Worm (Caenorhabditis elegans) whole organism, L1 larva: ENCODE results near the gene srp-3.

Source experiments
- blmp-1 ChIP-seq: fragments of 150-350 bp; optimal IDR thresholded peaks from 2 replicates; lab custom pipeline; 2014; ENCODE audit warnings: missing biosample characterization, missing genetic modification characterization
- ceh-8 ChIP-seq: fragments of 200-800 bp; sonication (Bioruptor generic); optimal IDR thresholded peaks from 2 replicates; lab custom pipeline; 2018; ENCODE audit warnings: mild to moderate bottlenecking, missing genetic modification characterization, moderate library complexity, missing compliant biosample characterization
- ces-1 ChIP-seq: fragments of 150-350 bp; optimal IDR thresholded peaks from 2 replicates; lab custom pipeline; 2014; ENCODE audit warnings: missing biosample characterization, missing genetic modification reagents, missing genetic modification characterization
- egl-13 ChIP-seq: sonication (generic microtip); optimal IDR thresholded peaks from 2 replicates; lab custom pipeline; 2016; ENCODE audit warnings: missing genotype, missing genetic modification reagents, missing genetic modification characterization, missing compliant biosample characterization
- egl-27 ChIP-seq, 2 experiments: fragments of 150-350 bp in 1 of 2; sonication (generic microtip); optimal IDR thresholded peaks; 3 replicates each; lab custom pipeline; 2017 to 2018; ENCODE audit warnings: missing biosample characterization in 2 of 2, missing genetic modification characterization in 2 of 2, missing genetic modification reagents in 2 of 2
- fkh-10 ChIP-seq: sonication (generic microtip); optimal IDR thresholded peaks from 2 replicates; lab custom pipeline; 2017; ENCODE audit warnings: missing biosample characterization, missing genetic modification reagents, missing genetic modification characterization
- lin-13 ChIP-seq: fragments of 150-350 bp; optimal IDR thresholded peaks from 2 replicates; lab custom pipeline; 2014; ENCODE audit warnings: missing biosample characterization, missing genetic modification reagents, missing genetic modification characterization
- lin-35 ChIP-seq, 2 experiments: fragments of 150-350 bp; optimal IDR thresholded peaks; 2 replicates each; lab custom pipeline; 2014; ENCODE audit warnings: missing biosample characterization in 2 of 2, missing genetic modification characterization in 2 of 2, missing genetic modification reagents in 2 of 2
- lin-39 ChIP-seq: fragments of 150-350 bp; optimal IDR thresholded peaks from 2 replicates; lab custom pipeline; 2014; ENCODE audit warnings: missing biosample characterization, missing genetic modification reagents, missing genetic modification characterization
- mep-1 ChIP-seq: fragments of 150-350 bp; optimal IDR thresholded peaks from 2 replicates; lab custom pipeline; 2014; ENCODE audit warnings: missing biosample characterization, missing genetic modification characterization
- nhr-11 ChIP-seq: fragments of 150-350 bp; optimal IDR thresholded peaks from 2 replicates; lab custom pipeline; 2014; ENCODE audit warnings: missing biosample characterization, missing genetic modification characterization
- snu-23 ChIP-seq: sonication (generic microtip); optimal IDR thresholded peaks from 2 replicates; lab custom pipeline; 2016; ENCODE audit warnings: missing genetic modification characterization, missing compliant biosample characterization
- sox-4 ChIP-seq: sonication (generic microtip); optimal IDR thresholded peaks from 2 replicates; lab custom pipeline; 2016; ENCODE audit warnings: missing genetic modification characterization, missing compliant biosample characterization
- ztf-11 ChIP-seq, 2 experiments: sonication (generic microtip); optimal IDR thresholded peaks; 2 replicates each; lab custom pipeline; 2016 to 2017; ENCODE audit warnings: missing genetic modification characterization in 2 of 2, missing biosample characterization in 1 of 2, missing compliant biosample characterization in 1 of 2

DNA sequence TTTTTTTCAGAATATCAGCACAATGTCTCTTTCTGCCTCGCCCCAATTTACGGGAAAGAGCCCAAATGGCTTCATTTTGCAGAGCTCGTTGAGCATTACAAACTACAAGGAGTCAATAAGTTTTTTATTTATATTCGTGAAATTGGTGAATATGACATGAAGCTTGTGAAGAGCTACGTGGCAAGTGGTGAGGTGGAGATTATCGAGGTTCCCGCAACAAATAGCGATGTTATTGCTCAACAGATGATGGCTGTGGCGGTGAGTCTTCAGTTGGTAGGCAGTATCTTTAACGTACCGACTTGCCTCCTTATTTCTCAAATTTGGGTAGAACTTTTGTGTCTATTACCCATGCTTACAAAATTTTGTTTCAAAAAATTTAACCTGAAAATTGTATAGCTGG is 19.8 kb downstream of the srp-3 start:
- no peak for TF ChIP-seq blmp-1 (tag; lab: Kevin White, UChicago)
- no peak for TF ChIP-seq mep-1 (tag; lab: Kevin White, UChicago)
- TF ChIP-seq lin-35 (GFP tag; optimal IDR thresholded peaks at IDR 0.05; lab: Kevin White, UChicago) = no peak
- TF ChIP-seq egl-13 = no peak
- no peak for TF ChIP-seq ces-1 (GFP tag; lab: Kevin White, UChicago)
- no peak for TF ChIP-seq nhr-11
- no peak for TF ChIP-seq snu-23
- TF ChIP-seq lin-39 (tag; lab: Kevin White, UChicago) = no peak
- no peak for TF ChIP-seq ztf-11 (tag; optimal IDR thresholded peaks at IDR 0.05; lab: Kevin White, UChicago)
- no peak for TF ChIP-seq fkh-10 (GFP tag; lab: Kevin White, UChicago)
- no peak for TF ChIP-seq sox-4 (tag; lab: Kevin White, UChicago)
- no peak for TF ChIP-seq lin-13
- no peak for TF ChIP-seq ceh-8 (GFP tag; lab: Kevin White, UChicago)
- TF ChIP-seq egl-27 (tag; optimal IDR thresholded peaks at IDR 0.05; lab: Kevin White, UChicago) = no peak
